Worm (Caenorhabditis elegans) whole organism, L2 larva: ENCODE data around the gene ceh-16.

Experiments
- R02D3.7 ChIP-seq: fragments of 150-350 bp; optimal IDR thresholded peaks from 2 replicates; lab custom pipeline; 2014; ENCODE audit warnings: missing biosample characterization, missing genetic modification characterization
- alr-1 ChIP-seq: fragments of 150-350 bp; optimal IDR thresholded peaks from 2 replicates; lab custom pipeline; 2014; ENCODE audit warnings: missing biosample characterization, missing genetic modification characterization
- ama-1 ChIP-seq: fragments of 150-350 bp; optimal IDR thresholded peaks from 2 replicates; lab custom pipeline; 2018; ENCODE audit warnings: inconsistent platforms
- ceh-16 ChIP-seq: fragments of 150-350 bp; optimal IDR thresholded peaks from 2 replicates; lab custom pipeline; 2014; ENCODE audit warnings: missing biosample characterization, missing genetic modification characterization
- elt-3 ChIP-seq: sonication (generic microtip); optimal IDR thresholded peaks from 2 replicates; lab custom pipeline; 2017; ENCODE audit warnings: missing biosample characterization, missing genetic modification characterization
- lin-13 ChIP-seq: fragments of 150-350 bp; optimal IDR thresholded peaks from 2 replicates; lab custom pipeline; 2014; ENCODE audit warnings: missing biosample characterization, missing genetic modification reagents, missing genetic modification characterization
- mdl-1 ChIP-seq, 2 experiments: fragments of 150-350 bp in 1 of 2; sonication (generic microtip) in 1 of 2; optimal IDR thresholded peaks; 2 replicates each; lab custom pipeline; 2017; ENCODE audit warnings: missing biosample characterization in 2 of 2, missing genetic modification characterization in 2 of 2
- nhr-11 ChIP-seq: fragments of 150-350 bp; optimal IDR thresholded peaks from 2 replicates; lab custom pipeline; 2014; ENCODE audit warnings: missing biosample characterization, missing genetic modification characterization
- nhr-129 ChIP-seq: fragments of 150-350 bp; optimal IDR thresholded peaks from 2 replicates; lab custom pipeline; 2014; ENCODE audit warnings: missing biosample characterization, missing genetic modification characterization
- nhr-237 ChIP-seq: fragments of 150-350 bp; optimal IDR thresholded peaks from 2 replicates; lab custom pipeline; 2014; ENCODE audit warnings: missing biosample characterization, missing genetic modification characterization
- peb-1 ChIP-seq: fragments of 150-350 bp; optimal IDR thresholded peaks from 2 replicates; lab custom pipeline; 2014; ENCODE audit warnings: missing biosample characterization, missing genetic modification characterization
- snpc-4 ChIP-seq: fragments of 150-350 bp; optimal IDR thresholded peaks from 2 replicates; lab custom pipeline; 2014; ENCODE audit warnings: missing biosample characterization, missing genetic modification characterization
- unc-62 ChIP-seq: fragments of 150-350 bp; optimal IDR thresholded peaks from 2 replicates; lab custom pipeline; 2014; ENCODE audit warnings: missing biosample characterization, missing genetic modification reagents, missing genetic modification characterization
- zag-1 ChIP-seq: fragments of 150-350 bp; optimal IDR thresholded peaks from 2 replicates; lab custom pipeline; 2014; ENCODE audit warnings: missing biosample characterization, missing genetic modification characterization

DNA sequence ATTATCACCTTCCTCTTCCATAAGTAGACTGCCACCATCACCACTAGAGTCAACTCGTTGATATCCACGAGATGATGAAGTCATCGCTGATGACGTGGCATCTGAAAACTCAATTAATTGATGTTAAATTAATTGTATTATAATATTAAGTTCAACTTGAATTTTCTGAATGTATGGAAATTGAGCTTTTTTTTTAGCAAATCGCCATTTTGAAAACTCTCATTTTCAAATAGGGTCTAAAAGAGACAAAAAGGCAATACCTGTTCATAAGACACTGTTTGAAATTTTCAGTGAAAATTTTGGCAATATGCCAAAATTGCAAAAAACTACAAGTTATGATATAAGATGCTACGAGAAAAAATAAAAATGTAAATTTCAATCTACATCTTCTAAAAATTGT lies 21.1 kb downstream of the ceh-16 start, which contains the start of gene twk-7:
- TF ChIP-seq elt-3 (tag; lab: Kevin White, UChicago) (no peak), nhr-11 (no peak), nhr-237 (tag; lab: Kevin White, UChicago) (no peak), alr-1 (tag; lab: Kevin White, UChicago) (no peak), ceh-16 (tag; lab: Kevin White, UChicago) (no peak), mdl-1 (tag; optimal IDR thresholded peaks at IDR 0.05; lab: Kevin White, UChicago) (no peak), R02D3.7 (no peak), lin-13 (GFP tag; lab: Kevin White, UChicago) (no peak), snpc-4 (tag; lab: Kevin White, UChicago) (no peak), zag-1 (tag; lab: Kevin White, UChicago) (no peak), ama-1 (no peak), unc-62 (GFP tag; lab: Kevin White, UChicago) (no peak), nhr-129 (tag; lab: Kevin White, UChicago) (no peak), peb-1 (no peak)
